Worm (Caenorhabditis elegans): ENCODE results near the gene bgal-2.
A peak's percentile ranks its signal among the peaks of the same experiment; 100 is the strongest.

- TF ChIP-seq nhr-76 (tag; optimal IDR thresholded peaks at IDR 0.05) = no peak
- no peak for TF ChIP-seq ZK546.5 (tag; optimal IDR thresholded peaks at IDR 0.05)
- TF ChIP-seq lim-7 (GFP tag; IDR thresholded peaks at IDR 0.05) = no peak
- TF ChIP-seq fkh-10 (GFP tag; optimal IDR thresholded peaks at IDR 0.05) = no peak
- TF ChIP-seq pqm-1 (tag; optimal IDR thresholded peaks at IDR 0.05) = peak; percentile 44
- no peak for TF ChIP-seq ces-1 (GFP tag; optimal IDR thresholded peaks at IDR 0.05)
Observed at ce11 chrX:6818036-6818488, 33.9 kb downstream of the bgal-2 start, which contains the start of gene dhs-28.

Measured in whole organism, L4 larva.